Worm (Caenorhabditis elegans) whole organism, young adult: Measurements from ENCODE around the gene smg-8.

Experiments used
- K12H6.12 ChIP-seq: fragments of 200-800 bp; sonication (Bioruptor generic); optimal IDR thresholded peaks from 2 replicates; lab custom pipeline; 2018; ENCODE audit warnings: mild to moderate bottlenecking, missing genetic modification characterization, missing compliant biosample characterization
- akir-1 ChIP-seq: fragments of 200-800 bp; sonication (Bioruptor generic); optimal IDR thresholded peaks from 2 replicates; lab custom pipeline; 2018; ENCODE audit warnings: mild to moderate bottlenecking, missing genetic modification characterization, moderate library complexity, missing compliant biosample characterization
- ama-1 ChIP-seq, 3 experiments: fragments of 150-350 bp in 1 of 3; sonication (generic microtip) in 2 of 3; optimal IDR thresholded peaks; 2 replicates each; lab custom pipeline; 2014 to 2018; ENCODE audit warnings: missing biosample characterization in 2 of 3, missing genetic modification characterization in 2 of 3, missing genetic modification reagents in 2 of 3
- ccch-3 ChIP-seq: fragments of 200-800 bp; sonication (Bioruptor generic); optimal IDR thresholded peaks from 2 replicates; lab custom pipeline; 2018; ENCODE audit warnings: mild to moderate bottlenecking, missing genetic modification characterization, missing compliant biosample characterization
- hlh-26 ChIP-seq: fragments of 200-800 bp; sonication (Bioruptor generic); conservative IDR thresholded peaks from 2 replicates; pipeline ENCODE4 v1.3.6; 2022; ENCODE audit warnings: missing genetic modification reagents, missing genetic modification characterization, missing compliant biosample characterization
- hmg-1.2 ChIP-seq: fragments of 200-800 bp; sonication (Bioruptor generic); IDR thresholded peaks from 2 replicates; pipeline ENCODE4 v1.3.6; 2022; ENCODE audit warnings: missing genetic modification reagents, missing genetic modification characterization, missing compliant biosample characterization
- let-526 ChIP-seq: fragments of 200-800 bp; sonication (Bioruptor generic); IDR thresholded peaks from 2 replicates; pipeline ENCODE4 v1.3.6; 2022; ENCODE audit warnings: missing genetic modification reagents, missing genetic modification characterization, missing compliant biosample characterization
- madf-3 ChIP-seq: fragments of 200-800 bp; sonication (Bioruptor generic); IDR thresholded peaks from 2 replicates; pipeline ENCODE4 v1.3.6; 2022; ENCODE audit warnings: missing genetic modification reagents, missing genetic modification characterization, missing compliant biosample characterization
- sdz-38 ChIP-seq: sonication (generic microtip); optimal IDR thresholded peaks from 2 replicates; lab custom pipeline; 2016; ENCODE audit warnings: missing genotype, missing genetic modification characterization, missing compliant biosample characterization
- unc-62 ChIP-seq: fragments of 150-350 bp; optimal IDR thresholded peaks from 2 replicates; lab custom pipeline; 2014; ENCODE audit warnings: missing biosample characterization, missing genetic modification reagents, missing genetic modification characterization

ce11 chrII:14413035-14413525, 28.1 kb upstream of the smg-8 start, which contains the start of gene exl-1:
- no peak for TF ChIP-seq ama-1 (optimal IDR thresholded peaks at IDR 0.05; lab: Kevin White, UChicago)
- no peak for TF ChIP-seq ama-1 (GFP tag; optimal IDR thresholded peaks at IDR 0.05; lab: Kevin White, UChicago)
- TF ChIP-seq let-526 (GFP tag; lab: Robert Waterston, UW) = no peak
- no peak for TF ChIP-seq unc-62 (GFP tag; lab: Kevin White, UChicago)
- no peak for TF ChIP-seq K12H6.12 (tag; lab: Kevin White, UChicago)
- no peak for TF ChIP-seq akir-1 (GFP tag; lab: Kevin White, UChicago)
- no peak for TF ChIP-seq hmg-1.2 (GFP tag; lab: Robert Waterston, UW)
- no peak for TF ChIP-seq sdz-38
- TF ChIP-seq ccch-3 (GFP tag; lab: Kevin White, UChicago) = no peak
- TF ChIP-seq hlh-26 = no peak
- no peak for TF ChIP-seq madf-3 (GFP tag; lab: Robert Waterston, UW)
